Fruit fly (Drosophila melanogaster) whole organism, embryonic: ENCODE measurements around the gene Rab40.

Experiments used
- Atf-2 ChIP-seq: fragments of 200-800 bp; sonication (Bioruptor generic); optimal IDR thresholded peaks from 2 replicates; lab custom pipeline; 2016; ENCODE audit warnings: missing biosample characterization, missing genetic modification characterization
- C15 ChIP-seq: fragments of 200-800 bp; sonication (Bioruptor generic); IDR thresholded peaks from 3 replicates; pipeline ENCODE4 v1.3.6; 2022; ENCODE audit warnings: missing biosample characterization, missing genetic modification characterization
- CG1024 ChIP-seq: fragments of 200-800 bp; sonication (Bioruptor generic); IDR thresholded peaks from 2 replicates; pipeline ENCODE4 v1.3.6; 2022; ENCODE audit warnings: missing biosample characterization, missing genetic modification characterization
- CG10462 ChIP-seq: fragments of 200-800 bp; sonication (Bioruptor generic); optimal IDR thresholded peaks from 2 replicates; lab custom pipeline; 2016; ENCODE audit warnings: missing biosample characterization, missing genetic modification characterization
- CG10543 ChIP-seq: fragments of 200-800 bp; sonication (Bioruptor generic); optimal IDR thresholded peaks from 3 replicates; lab custom pipeline; 2017; ENCODE audit warnings: missing biosample characterization, mild to moderate bottlenecking, missing genetic modification characterization, moderate library complexity
- CG11456 ChIP-seq: fragments of 200-800 bp; sonication (Bioruptor generic); IDR thresholded peaks from 3 replicates; pipeline ENCODE4 v1.3.6; 2022; ENCODE audit warnings: missing biosample characterization, missing genetic modification characterization
- CG13287 ChIP-seq: fragments of 200-800 bp; sonication (Bioruptor generic); IDR thresholded peaks from 2 replicates; pipeline ENCODE4 v1.3.6; 2022; ENCODE audit warnings: missing biosample characterization, missing genetic modification characterization; ENCODE audit not compliant: partially characterized antibody
- CG13775 ChIP-seq: fragments of 200-800 bp; sonication (Bioruptor generic); optimal IDR thresholded peaks from 3 replicates; lab custom pipeline; 2017; ENCODE audit warnings: missing biosample characterization, mild to moderate bottlenecking, missing genetic modification characterization
- CG14014 ChIP-seq: fragments of 200-800 bp; sonication (Bioruptor generic); IDR thresholded peaks from 2 replicates; pipeline ENCODE4 v1.3.6; 2022; ENCODE audit warnings: missing biosample characterization, missing genetic modification characterization
- CG15011 ChIP-seq: fragments of 200-800 bp; sonication (Bioruptor generic); optimal IDR thresholded peaks from 3 replicates; lab custom pipeline; 2018; ENCODE audit warnings: missing biosample characterization, mild to moderate bottlenecking, missing genetic modification characterization
- CG1529 ChIP-seq: fragments of 200-800 bp; sonication (Bioruptor generic); optimal IDR thresholded peaks from 3 replicates; lab custom pipeline; 2018; ENCODE audit warnings: missing biosample characterization, missing genetic modification characterization
- CG15479 ChIP-seq: fragments of 200-800 bp; sonication (Bioruptor generic); optimal IDR thresholded peaks from 3 replicates; lab custom pipeline; 2019; ENCODE audit warnings: missing biosample characterization, mild to moderate bottlenecking, missing genetic modification characterization, moderate library complexity
- CG1603 ChIP-seq: fragments of 200-800 bp; sonication (Bioruptor generic); optimal IDR thresholded peaks from 2 replicates; lab custom pipeline; 2019; ENCODE audit warnings: missing biosample characterization, mild to moderate bottlenecking, missing genetic modification characterization, moderate library complexity
- CG17829 ChIP-seq: fragments of 200-800 bp; optimal IDR thresholded peaks from 2 replicates; lab custom pipeline; 2019; ENCODE audit warnings: missing biosample characterization, mild to moderate bottlenecking, missing genetic modification characterization, moderate library complexity
- CG30431 ChIP-seq: fragments of 200-800 bp; sonication (Bioruptor generic); optimal IDR thresholded peaks from 2 replicates; lab custom pipeline; 2017; ENCODE audit warnings: missing biosample characterization, missing genetic modification characterization
- CG31224 ChIP-seq: fragments of 200-800 bp; sonication (Bioruptor generic); IDR thresholded peaks from 2 replicates; pipeline ENCODE4 v1.3.6; 2022; ENCODE audit warnings: missing biosample characterization, missing genetic modification characterization
- CG42726 ChIP-seq: fragments of 200-800 bp; sonication (Bioruptor generic); IDR thresholded peaks from 2 replicates; pipeline ENCODE4 v1.3.6; 2022; ENCODE audit warnings: missing biosample characterization, missing genetic modification characterization; ENCODE audit not compliant: partially characterized antibody
- CG6175 ChIP-seq: fragments of 200-800 bp; sonication (Bioruptor generic); IDR thresholded peaks from 3 replicates; pipeline ENCODE4 v1.3.6; 2022; ENCODE audit warnings: missing biosample characterization, missing genetic modification characterization
- CG6791 ChIP-seq: fragments of 200-800 bp; sonication (Bioruptor generic); IDR thresholded peaks from 3 replicates; pipeline ENCODE4 v1.3.6; 2022; ENCODE audit warnings: missing biosample characterization, missing genetic modification characterization; ENCODE audit not compliant: partially characterized antibody
- CG8089 ChIP-seq: fragments of 200-800 bp; sonication (Bioruptor generic); optimal IDR thresholded peaks from 3 replicates; lab custom pipeline; 2016; ENCODE audit warnings: missing biosample characterization, missing genetic modification characterization
- CG8359 ChIP-seq: fragments of 200-800 bp; sonication (Bioruptor generic); optimal IDR thresholded peaks from 2 replicates; lab custom pipeline; 2017; ENCODE audit warnings: missing biosample characterization, mild to moderate bottlenecking, missing genetic modification characterization, borderline replicate concordance
- CG8944 ChIP-seq: fragments of 200-800 bp; sonication (Bioruptor generic); optimal IDR thresholded peaks from 3 replicates; lab custom pipeline; 2016; ENCODE audit warnings: missing biosample characterization, missing genetic modification characterization
- CG9437 ChIP-seq: fragments of 200-800 bp; sonication (Bioruptor generic); optimal IDR thresholded peaks from 2 replicates; lab custom pipeline; 2018; ENCODE audit warnings: missing biosample characterization, mild to moderate bottlenecking, missing genetic modification characterization
- CG9876 ChIP-seq: fragments of 200-800 bp; sonication (Bioruptor generic); optimal IDR thresholded peaks from 2 replicates; lab custom pipeline; 2016; ENCODE audit warnings: missing biosample characterization, missing genetic modification characterization
- CG9932 ChIP-seq: fragments of 200-800 bp; sonication (Bioruptor generic); IDR thresholded peaks from 2 replicates; pipeline ENCODE4 v1.3.6; 2022; ENCODE audit warnings: missing biosample characterization, missing genetic modification characterization
- Doc3 ChIP-seq: fragments of 200-800 bp; sonication (Bioruptor generic); IDR thresholded peaks from 3 replicates; pipeline ENCODE4 v1.3.6; 2022; ENCODE audit warnings: missing biosample characterization, missing genetic modification characterization; ENCODE audit not compliant: partially characterized antibody
- Ets97D ChIP-seq: fragments of 200-800 bp; sonication (Bioruptor generic); optimal IDR thresholded peaks from 3 replicates; lab custom pipeline; 2016; ENCODE audit warnings: missing biosample characterization, missing genetic modification characterization
- Fer1 ChIP-seq: fragments of 200-800 bp; sonication (Bioruptor generic); optimal IDR thresholded peaks from 2 replicates; lab custom pipeline; 2017; ENCODE audit warnings: missing biosample characterization, mild to moderate bottlenecking, missing genetic modification characterization
- H15 ChIP-seq: fragments of 200-800 bp; sonication (Bioruptor generic); IDR thresholded peaks from 3 replicates; pipeline ENCODE4 v1.3.6; 2022; ENCODE audit warnings: missing biosample characterization, missing genetic modification characterization
- MBD-R2 ChIP-seq: fragments of 200-800 bp; sonication (Bioruptor generic); IDR thresholded peaks from 2 replicates; pipeline ENCODE4 v1.3.6; 2022; ENCODE audit warnings: missing biosample characterization, missing genetic modification characterization
- Mad ChIP-seq: fragments of 200-800 bp; sonication (Bioruptor generic); optimal IDR thresholded peaks from 2 replicates; lab custom pipeline; 2016; ENCODE audit warnings: missing biosample characterization, missing genetic modification characterization
- Max ChIP-seq: fragments of 200-800 bp; sonication (Bioruptor generic); optimal IDR thresholded peaks from 2 replicates; lab custom pipeline; 2016; ENCODE audit warnings: missing biosample characterization, mild to moderate bottlenecking, missing genetic modification characterization
- Mes4 ChIP-seq: fragments of 200-800 bp; sonication (Bioruptor generic); optimal IDR thresholded peaks from 2 replicates; lab custom pipeline; 2016; ENCODE audit warnings: missing biosample characterization, missing genetic modification characterization
- NFAT ChIP-seq: fragments of 200-800 bp; sonication (Bioruptor generic); IDR thresholded peaks from 2 replicates; pipeline ENCODE4 v1.3.6; 2022; ENCODE audit warnings: missing biosample characterization, missing genetic modification characterization
- Ptx1 ChIP-seq: fragments of 200-800 bp; sonication (Bioruptor generic); IDR thresholded peaks from 2 replicates; pipeline ENCODE4 v1.3.6; 2022; ENCODE audit warnings: missing biosample characterization, missing genetic modification characterization
- ara ChIP-seq: fragments of 200-800 bp; sonication (Bioruptor generic); IDR thresholded peaks from 2 replicates; pipeline ENCODE4 v1.3.6; 2022; ENCODE audit warnings: missing biosample characterization, missing genetic modification characterization
- az2 ChIP-seq: fragments of 200-800 bp; sonication (Bioruptor generic); optimal IDR thresholded peaks from 3 replicates; lab custom pipeline; 2016; ENCODE audit warnings: missing biosample characterization, missing genetic modification characterization
- dimm ChIP-seq: fragments of 200-800 bp; sonication (Bioruptor generic); IDR thresholded peaks from 2 replicates; pipeline ENCODE4 v1.3.6; 2022; ENCODE audit warnings: missing biosample characterization, missing genetic modification characterization
- disco-r ChIP-seq: fragments of 200-800 bp; sonication (Bioruptor generic); optimal IDR thresholded peaks from 2 replicates; lab custom pipeline; 2016; ENCODE audit warnings: missing biosample characterization, missing genetic modification characterization
- en ChIP-seq: fragments of 200-800 bp; sonication (Bioruptor generic); optimal IDR thresholded peaks from 2 replicates; lab custom pipeline; 2016; ENCODE audit warnings: missing biosample characterization, missing genetic modification characterization
- ftz-f1 ChIP-seq: fragments of 200-800 bp; sonication (Bioruptor generic); optimal IDR thresholded peaks from 2 replicates; lab custom pipeline; 2016; ENCODE audit warnings: missing biosample characterization, missing genetic modification characterization
- grau ChIP-seq: fragments of 200-800 bp; optimal IDR thresholded peaks from 3 replicates; lab custom pipeline; 2019; ENCODE audit warnings: missing biosample characterization, mild to moderate bottlenecking, missing genetic modification characterization, moderate library complexity
- gsb ChIP-seq: fragments of 200-800 bp; sonication (Bioruptor generic); IDR thresholded peaks from 2 replicates; pipeline ENCODE4 v1.3.6; 2022; ENCODE audit warnings: missing biosample characterization, missing genetic modification characterization
- knrl ChIP-seq: fragments of 200-800 bp; sonication (Bioruptor generic); IDR thresholded peaks from 3 replicates; pipeline ENCODE4 v1.3.6; 2022; ENCODE audit warnings: missing biosample characterization, missing genetic modification characterization; ENCODE audit not compliant: partially characterized antibody
- mirr ChIP-seq: fragments of 200-800 bp; sonication (Bioruptor generic); optimal IDR thresholded peaks from 3 replicates; lab custom pipeline; 2018; ENCODE audit warnings: missing biosample characterization, mild to moderate bottlenecking, missing genetic modification characterization
- pnt ChIP-seq: fragments of 200-800 bp; sonication (Bioruptor generic); optimal IDR thresholded peaks from 3 replicates; lab custom pipeline; 2016; ENCODE audit warnings: missing biosample characterization, missing genetic modification characterization
- sr ChIP-seq: fragments of 200-800 bp; sonication (Bioruptor generic); IDR thresholded peaks from 3 replicates; pipeline ENCODE4 v1.3.6; 2022; ENCODE audit warnings: missing biosample characterization, missing genetic modification characterization
- tio ChIP-seq: fragments of 200-800 bp; sonication (Bioruptor generic); optimal IDR thresholded peaks from 2 replicates; lab custom pipeline; 2017; ENCODE audit warnings: missing biosample characterization, missing genetic modification characterization, inconsistent platforms
- toy ChIP-seq: fragments of 200-800 bp; sonication (Bioruptor generic); IDR thresholded peaks from 2 replicates; pipeline ENCODE4 v1.3.6; 2022; ENCODE audit warnings: missing biosample characterization, missing genetic modification characterization
- wdn ChIP-seq: fragments of 200-800 bp; sonication (Bioruptor generic); IDR thresholded peaks from 2 replicates; pipeline ENCODE4 v1.3.6; 2022; ENCODE audit warnings: missing biosample characterization, missing genetic modification characterization
- zf30C ChIP-seq: fragments of 200-800 bp; sonication (Bioruptor generic); optimal IDR thresholded peaks from 3 replicates; lab custom pipeline; 2018; ENCODE audit warnings: missing biosample characterization, mild to moderate bottlenecking, missing genetic modification characterization

Rab40 gene

DNA sequence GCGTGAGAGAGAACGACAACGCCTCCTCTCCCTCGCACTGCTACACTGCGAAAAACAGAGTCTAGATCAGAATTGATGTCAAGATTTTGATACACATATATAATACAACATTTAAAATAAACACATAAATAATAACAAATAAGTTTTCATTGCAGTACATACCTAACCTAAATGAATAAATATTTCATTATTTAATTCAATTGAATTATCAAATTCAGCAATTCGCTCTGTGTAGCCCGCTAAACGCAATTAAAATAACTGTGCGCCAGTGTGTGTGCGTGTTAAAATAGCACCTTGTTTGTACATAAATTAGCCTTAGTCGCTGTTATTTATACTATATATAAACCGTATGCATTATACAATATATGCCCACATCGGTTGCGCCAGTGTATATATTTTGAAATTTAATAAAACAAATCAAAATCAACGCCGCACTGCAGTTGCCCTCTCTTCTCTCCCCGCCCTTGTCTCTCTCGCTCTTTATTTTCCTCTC is 9.4 kb upstream of the Rab40 start (continued):
- peak; percentile 96 for TF ChIP-seq Ptx1
- peak; percentile 81 for TF ChIP-seq Mad
- peak; percentile 75 for TF ChIP-seq CG30431 (GFP tag; lab: Kevin White, UChicago)
- peak; percentile 96 for TF ChIP-seq grau
- peak; percentile 92 for TF ChIP-seq gsb
- no peak for TF ChIP-seq CG8089
- TF ChIP-seq CG9876 (GFP tag; lab: Kevin White, UChicago), result no peak
- peak; percentile 91 for TF ChIP-seq CG9437 (GFP tag; lab: Kevin White, UChicago)
- TF ChIP-seq CG17829 (tag; lab: Kevin White, UChicago), result peak; percentile 93
- TF ChIP-seq toy, result peak; percentile 89
- TF ChIP-seq mirr (GFP tag; lab: Kevin White, UChicago), result peak; percentile 81
- peak; percentile 93 for TF ChIP-seq MBD-R2 (GFP tag; lab: Robert Waterston, UW)
- peak; percentile 92 for TF ChIP-seq CG11456
- peak; percentile 37 for TF ChIP-seq disco-r (GFP tag; lab: Kevin White, UChicago)
- TF ChIP-seq sr (GFP tag; lab: Robert Waterston, UW), result peak; percentile 65; the same call in 1 of the 3 replicates
- no peak for TF ChIP-seq CG42726
- TF ChIP-seq CG15479 (GFP tag; lab: Kevin White, UChicago), result peak; percentile 26
- peak; percentile 88 for TF ChIP-seq zf30C
- peak; percentile 96 for TF ChIP-seq CG9932 (GFP tag; lab: Robert Waterston, UW)
- TF ChIP-seq Doc3, result no peak
- TF ChIP-seq Atf-2 (GFP tag; lab: Kevin White, UChicago), result peak; percentile 36
- peak; percentile 82 for TF ChIP-seq CG8359
- peak; percentile 93 for TF ChIP-seq tio (GFP tag; lab: Kevin White, UChicago)
- TF ChIP-seq dimm, result peak; percentile 85
- TF ChIP-seq pnt (GFP tag; lab: Kevin White, UChicago), result peak; percentile 63
- peak; percentile 86 for TF ChIP-seq CG1603 (tag; lab: Kevin White, UChicago)
- TF ChIP-seq ara (GFP tag; lab: Robert Waterston, UW), result peak; percentile 86
- peak; percentile 90 for TF ChIP-seq Max (GFP tag; lab: Kevin White, UChicago)
- peak; percentile 88 for TF ChIP-seq C15 (GFP tag; lab: Robert Waterston, UW)
- TF ChIP-seq CG1024, result peak; percentile 84
- TF ChIP-seq Mes4, result no peak
- peak; percentile 91 for TF ChIP-seq wdn
- TF ChIP-seq NFAT (GFP tag; lab: Robert Waterston, UW), result peak; percentile 93
- TF ChIP-seq CG13775 (GFP tag; lab: Kevin White, UChicago), result peak; percentile 91
- peak; percentile 34 for TF ChIP-seq en (GFP tag; lab: Kevin White, UChicago)
- TF ChIP-seq CG14014, result peak; percentile 97
- TF ChIP-seq CG13287 (GFP tag; lab: Robert Waterston, UW), result no peak
- peak; percentile 84 for TF ChIP-seq CG1529 (GFP tag; lab: Kevin White, UChicago)
- TF ChIP-seq CG6791, result no peak
- peak; percentile 70 for TF ChIP-seq CG10462 (GFP tag; lab: Kevin White, UChicago)
- TF ChIP-seq Ets97D (GFP tag; lab: Kevin White, UChicago), result peak; percentile 40
- peak; percentile 95 for TF ChIP-seq CG10543 (GFP tag; lab: Kevin White, UChicago)
- TF ChIP-seq ftz-f1 (GFP tag; lab: Kevin White, UChicago), result peak; percentile 36
- TF ChIP-seq CG8944 (GFP tag; lab: Kevin White, UChicago), result peak; percentile 9
- peak; percentile 93 for TF ChIP-seq CG31224 (GFP tag; lab: Robert Waterston, UW)
- peak; percentile 92 for TF ChIP-seq az2 (GFP tag; lab: Kevin White, UChicago)
- no peak for TF ChIP-seq knrl (GFP tag; lab: Robert Waterston, UW)
- peak; percentile 87 for TF ChIP-seq H15 (GFP tag; lab: Robert Waterston, UW)
- peak; percentile 96 for TF ChIP-seq Fer1
- TF ChIP-seq CG6175, result peak; percentile 92
- peak; percentile 91 for TF ChIP-seq CG15011 (GFP tag; lab: Kevin White, UChicago)
